Worm (Caenorhabditis elegans) whole organism, L4/young adult: ENCODE data around the gene fbxa-32.
"Not testable (repeated sequence)": the region's sequence is repeated elsewhere in the genome, so short reads cannot be mapped to it uniquely, and the experiment has no call there.

Source experiments
- W03F9.2 ChIP-seq: fragments of 150-350 bp; optimal IDR thresholded peaks from 2 replicates; lab custom pipeline; 2014; ENCODE audit warnings: missing biosample characterization, missing genetic modification characterization
- dao-5 ChIP-seq: sonication (generic microtip); optimal IDR thresholded peaks from 2 replicates; lab custom pipeline; 2016; ENCODE audit warnings: missing genotype, missing genetic modification characterization, moderate library complexity, missing compliant biosample characterization
- him-1 ChIP-seq: sonication (generic microtip); optimal IDR thresholded peaks from 2 replicates; lab custom pipeline; 2016; ENCODE audit warnings: missing genotype, missing genetic modification reagents, missing genetic modification characterization, missing compliant biosample characterization

The fbxa-32 gene

ce11 chrIII:1279197-1279596, 10.1 kb upstream of the fbxa-32 start:
- no peak for TF ChIP-seq W03F9.2 (tag; lab: Kevin White, UChicago)
- TF ChIP-seq him-1 (tag; lab: Kevin White, UChicago), result no peak
- TF ChIP-seq dao-5 (tag; lab: Kevin White, UChicago), result no peak

ce11 chrIII:1275513-1275912, 6.5 kb upstream of the fbxa-32 start, which contains the start of gene fbxa-30:
Gene fbxa-30 (minus strand): TSS chrIII:1275613.
- TF ChIP-seq W03F9.2 (tag; lab: Kevin White, UChicago) (no peak), him-1 (tag; lab: Kevin White, UChicago) (no peak), dao-5 (tag; lab: Kevin White, UChicago) (no peak)

- TF ChIP-seq W03F9.2 (tag; lab: Kevin White, UChicago), result no peak
- no peak for TF ChIP-seq dao-5 (tag; lab: Kevin White, UChicago)
- no peak for TF ChIP-seq him-1 (tag; lab: Kevin White, UChicago)
Measured at ce11 chrIII:1273655-1274328, 4.7 kb upstream of the fbxa-32 start, which contains the start of gene fbxa-29. Gene fbxa-29 (minus strand): TSS chrIII:1273705.

- no peak for TF ChIP-seq dao-5 (tag; lab: Kevin White, UChicago)
Measured at ce11 chrIII:1271378-1271926, 2.4 kb upstream of the fbxa-32 start, which contains the start of gene fbxa-31. Gene fbxa-31 (minus strand): TSS chrIII:1271428.

ce11 chrIII:1266799-1267198, 2.3 kb downstream of the fbxa-32 start, which contains the start of gene fbxa-151:
Gene fbxa-151 (minus strand): TSS chrIII:1266899.
- not testable (repeated sequence) for TF ChIP-seq W03F9.2, him-1, dao-5 (tag; lab: Kevin White, UChicago)

ce11 chrIII:1263692-1264091, 5.4 kb downstream of the fbxa-32 start, which contains the start of gene srz-9:
Gene srz-9 (plus strand): TSS chrIII:1263992.
- TF ChIP-seq W03F9.2, dao-5, him-1 (tag; lab: Kevin White, UChicago): not testable (repeated sequence)

- not testable (repeated sequence) for TF ChIP-seq him-1, W03F9.2, dao-5 (tag; lab: Kevin White, UChicago)
Measured at ce11 chrIII:1258358-1258757, 10.7 kb downstream of the fbxa-32 start, which contains the start of gene fbxa-78. Gene fbxa-78 (minus strand): TSS chrIII:1258458.

- TF ChIP-seq W03F9.2, dao-5, him-1 (tag; lab: Kevin White, UChicago): not testable (repeated sequence)
Measured at ce11 chrIII:1256519-1256918, 12.5 kb downstream of the fbxa-32 start, which contains the start of gene fbxa-208. Gene fbxa-208 (plus strand): TSS chrIII:1256819.

ce11 chrIII:1249111-1249583, 19.9 kb downstream of the fbxa-32 start, which contains the start of the genes fbxa-76 and fbxa-77:
Gene fbxa-76 (minus strand): TSS chrIII:1249161.
Gene fbxa-77 (plus strand): TSS chrIII:1249475.
- TF ChIP-seq W03F9.2 (tag; lab: Kevin White, UChicago) (no peak), him-1 (tag; lab: Kevin White, UChicago) (no peak), dao-5 (tag; lab: Kevin White, UChicago) (no peak)

ce11 chrIII:1248335-1248734, 20.7 kb downstream of the fbxa-32 start:
- TF ChIP-seq him-1 (tag; lab: Kevin White, UChicago) (no peak), dao-5 (tag; lab: Kevin White, UChicago) (no peak), W03F9.2 (tag; lab: Kevin White, UChicago) (no peak)

- no peak for TF ChIP-seq dao-5 (tag; lab: Kevin White, UChicago)
- no peak for TF ChIP-seq W03F9.2 (tag; lab: Kevin White, UChicago)
- TF ChIP-seq him-1 (tag; lab: Kevin White, UChicago), result no peak
Measured at ce11 chrIII:1243199-1243598, 25.9 kb downstream of the fbxa-32 start, which contains the start of gene fbxa-63. Gene fbxa-63 (plus strand): TSS chrIII:1243508.

- TF ChIP-seq W03F9.2 (tag; lab: Kevin White, UChicago) (no peak), dao-5 (tag; lab: Kevin White, UChicago) (no peak), him-1 (tag; lab: Kevin White, UChicago) (no peak)
Measured at ce11 chrIII:1238704-1239103, 30.4 kb downstream of the fbxa-32 start, which contains the start of gene fbxa-61. Gene fbxa-61 (plus strand): TSS chrIII:1239048.

ce11 chrIII:1231186-1231585, 37.9 kb downstream of the fbxa-32 start:
- TF ChIP-seq W03F9.2 (tag; lab: Kevin White, UChicago) (no peak), dao-5 (tag; lab: Kevin White, UChicago) (no peak), him-1 (tag; lab: Kevin White, UChicago) (no peak)
